Fruit fly (Drosophila melanogaster): ENCODE data around the gene Galt.
A peak's percentile ranks its signal among the peaks of the same experiment; 100 is the strongest.

Galt gene

dm6 chr2L:6705081-6705480 lies 37.2 kb upstream of the Galt start (continued):
- TF ChIP-seq HLHmδ (GFP tag; optimal IDR thresholded peaks at IDR 0.05) (no peak), knrl (GFP tag; IDR thresholded peaks at IDR 0.05; ENCODE audit: partially characterized antibody) (0 out of 3 replicates have a peak, but pooled peaks have one; percentile 15), chinmo (GFP tag; IDR thresholded peaks at IDR 0.05; ENCODE audit: partially characterized antibody) (0 out of 4 replicates have a peak, but pooled peaks have one; percentile 48)

- no peak for TF ChIP-seq Eip74EF (GFP tag; optimal IDR thresholded peaks at IDR 0.05)
- no peak for TF ChIP-seq trh (GFP tag; optimal IDR thresholded peaks at IDR 0.05)
- TF ChIP-seq vfl (GFP tag; optimal IDR thresholded peaks at IDR 0.05): no peak
- TF ChIP-seq ind (GFP tag; optimal IDR thresholded peaks at IDR 0.05): no peak
- TF ChIP-seq vvl (GFP tag; IDR thresholded peaks at IDR 0.05): no peak
- TF ChIP-seq CG6813 (GFP tag; optimal IDR thresholded peaks at IDR 0.05): no peak
- no peak for TF ChIP-seq onecut (GFP tag; IDR thresholded peaks at IDR 0.05)
- TF ChIP-seq az2 (GFP tag; optimal IDR thresholded peaks at IDR 0.05): no peak
- peak; percentile 48 for TF ChIP-seq Blimp-1 (GFP tag; optimal IDR thresholded peaks at IDR 0.05)
- TF ChIP-seq Doc3 (GFP tag; IDR thresholded peaks at IDR 0.05; ENCODE audit: partially characterized antibody): no peak
- TF ChIP-seq CoRest (tag; optimal IDR thresholded peaks at IDR 0.05): no peak
- TF ChIP-seq CG17568 (GFP tag; optimal IDR thresholded peaks at IDR 0.05): no peak
- no peak for TF ChIP-seq Doc2 (GFP tag; IDR thresholded peaks at IDR 0.05)
- peak in 1 of 2 experiments; percentile 4 for TF ChIP-seq Hr51 (GFP tag; optimal IDR thresholded peaks at IDR 0.05)
- TF ChIP-seq unpg (GFP tag; optimal IDR thresholded peaks at IDR 0.05): no peak
- no peak for TF ChIP-seq CG13123 (GFP tag; optimal IDR thresholded peaks at IDR 0.05)
- peak; percentile 42 for TF ChIP-seq dmrt99B (tag; optimal IDR thresholded peaks at IDR 0.05)
- TF ChIP-seq CG15514 (GFP tag; optimal IDR thresholded peaks at IDR 0.05): no peak
- no peak for TF ChIP-seq hkb (optimal IDR thresholded peaks at IDR 0.05)
- no peak for TF ChIP-seq hkb (GFP tag; IDR thresholded peaks at IDR 0.05)
- peak; percentile 37 for TF ChIP-seq gem (tag; optimal IDR thresholded peaks at IDR 0.05)
- 0 out of 3 replicates have a peak, but pooled peaks have one; percentile 14 for TF ChIP-seq zfh1 (GFP tag; IDR thresholded peaks at IDR 0.05)
- TF ChIP-seq Kr (GFP tag; optimal IDR thresholded peaks at IDR 0.05): no peak
- TF ChIP-seq sd (tag; optimal IDR thresholded peaks at IDR 0.05): peak; percentile 54
- no peak for TF ChIP-seq Hmr (GFP tag; optimal IDR thresholded peaks at IDR 0.05)
- peak; percentile 31 for TF ChIP-seq CG17359 (tag; optimal IDR thresholded peaks at IDR 0.05)
- TF ChIP-seq CG17328 (GFP tag; IDR thresholded peaks at IDR 0.05): no peak
- TF ChIP-seq dimm (GFP tag; IDR thresholded peaks at IDR 0.05): no peak
- TF ChIP-seq CG8388 (GFP tag; optimal IDR thresholded peaks at IDR 0.05): peak; percentile 5
- no peak for TF ChIP-seq Opbp (GFP tag; IDR thresholded peaks at IDR 0.05; ENCODE audit: partially characterized antibody)
- TF ChIP-seq CG9797 (GFP tag; optimal IDR thresholded peaks at IDR 0.05): no peak
- no peak for TF ChIP-seq CG5245 (GFP tag; optimal IDR thresholded peaks at IDR 0.05)
- TF ChIP-seq Oaz (GFP tag; IDR thresholded peaks at IDR 0.05): no peak
- no peak for TF ChIP-seq ERR (GFP tag; optimal IDR thresholded peaks at IDR 0.05)
- no peak for TF ChIP-seq ap (GFP tag; IDR thresholded peaks at IDR 0.05)
- peak; percentile 33 for TF ChIP-seq phol (tag; optimal IDR thresholded peaks at IDR 0.05)
- peak; percentile 0 for TF ChIP-seq zf30C (GFP tag; optimal IDR thresholded peaks at IDR 0.05)
- TF ChIP-seq CG31441 (GFP tag; IDR thresholded peaks at IDR 0.05): 0 out of 2 replicates have a peak, but pooled peaks have one; percentile 14
- 0 out of 3 replicates have a peak, but pooled peaks have one; percentile 28 for TF ChIP-seq row (GFP tag; IDR thresholded peaks at IDR 0.05)
- TF ChIP-seq corto (GFP tag; optimal IDR thresholded peaks at IDR 0.05): no peak
- no peak for TF ChIP-seq CG14014 (GFP tag; IDR thresholded peaks at IDR 0.05)
- no peak for TF ChIP-seq CG9215 (GFP tag; IDR thresholded peaks at IDR 0.05)
- no peak for TF ChIP-seq Deaf1 (tag; optimal IDR thresholded peaks at IDR 0.05)
- TF ChIP-seq HLHmδ (GFP tag; optimal IDR thresholded peaks at IDR 0.05): peak; percentile 48
Measured at dm6 chr2L:6701409-6702199, 33.8 kb upstream of the Galt start.

Measured in whole organism, embryonic.